Worm (Caenorhabditis elegans) whole organism, L4 larva: ENCODE measurements around the gene lyst-1.

Experiments
- gei-8 ChIP-seq: fragments of 200-800 bp; sonication (Bioruptor generic); optimal IDR thresholded peaks from 2 replicates; lab custom pipeline; 2018; ENCODE audit warnings: mild to moderate bottlenecking, missing genetic modification characterization, missing compliant biosample characterization
- lsy-2 ChIP-seq, 2 experiments: fragments of 150-350 bp in 1 of 2; sonication (generic microtip) in 1 of 2; optimal IDR thresholded peaks; 2 replicates each; lab custom pipeline; 2014 to 2017; ENCODE audit warnings: missing biosample characterization in 2 of 2, missing genetic modification characterization in 2 of 2
- mdl-1 ChIP-seq, 2 experiments: fragments of 150-350 bp in 1 of 2; sonication (generic microtip) in 1 of 2; optimal IDR thresholded peaks; 2 replicates each; lab custom pipeline; 2014 to 2017; ENCODE audit warnings: missing biosample characterization in 2 of 2, missing genetic modification characterization in 2 of 2
- skn-1 ChIP-seq: fragments of 150-350 bp; optimal IDR thresholded peaks from 2 replicates; lab custom pipeline; 2014; ENCODE audit warnings: missing biosample characterization, missing genetic modification characterization
- unc-130 ChIP-seq: sonication (generic microtip); optimal IDR thresholded peaks from 2 replicates; lab custom pipeline; 2016; ENCODE audit warnings: missing genetic modification reagents, missing genetic modification characterization, missing compliant biosample characterization
- unc-39 ChIP-seq: sonication (generic microtip); optimal IDR thresholded peaks from 2 replicates; lab custom pipeline; 2017; ENCODE audit warnings: missing biosample characterization, missing genetic modification characterization
- ztf-11 ChIP-seq: fragments of 150-350 bp; optimal IDR thresholded peaks from 2 replicates; lab custom pipeline; 2014; ENCODE audit warnings: missing biosample characterization, missing genetic modification characterization

- TF ChIP-seq gei-8 (GFP tag; lab: Kevin White, UChicago) (no peak), mdl-1 (tag; optimal IDR thresholded peaks at IDR 0.05; lab: Kevin White, UChicago) (no peak), ztf-11 (tag; lab: Kevin White, UChicago) (no peak), unc-39 (tag; lab: Kevin White, UChicago) (no peak), skn-1 (tag; lab: Kevin White, UChicago) (no peak), lsy-2 (tag; optimal IDR thresholded peaks at IDR 0.05; lab: Kevin White, UChicago) (no peak), unc-130 (GFP tag; lab: Kevin White, UChicago) (no peak)
These were observed 32.3 kb downstream of the lyst-1 start, which contains the start of the genes W03G11.2 and lgc-13 for ce11 chrX:12108517-12109216.
